Worm (Caenorhabditis elegans) whole organism, L1 larva: ENCODE measurements around the gene C45G9.5.

ENCODE experiments used
- C16A3.4 ChIP-seq: fragments of 150-350 bp; optimal IDR thresholded peaks from 2 replicates; lab custom pipeline; 2014; ENCODE audit warnings: missing biosample characterization, missing genetic modification characterization
- C34B4.2 ChIP-seq: sonication (generic microtip); optimal IDR thresholded peaks from 2 replicates; lab custom pipeline; 2017; ENCODE audit warnings: mild to moderate bottlenecking, missing genetic modification characterization, missing compliant biosample characterization
- F16B12.6 ChIP-seq: fragments of 150-350 bp; optimal IDR thresholded peaks from 2 replicates; lab custom pipeline; 2014; ENCODE audit warnings: missing biosample characterization, missing genetic modification characterization
- aha-1 ChIP-seq: fragments of 150-350 bp; optimal IDR thresholded peaks from 2 replicates; lab custom pipeline; 2014; ENCODE audit warnings: missing biosample characterization, missing genetic modification characterization
- alr-1 ChIP-seq: fragments of 200-800 bp; sonication (Bioruptor generic); optimal IDR thresholded peaks from 2 replicates; lab custom pipeline; 2018; ENCODE audit warnings: borderline replicate concordance, mild to moderate bottlenecking, missing genetic modification characterization, missing compliant biosample characterization
- aly-2 ChIP-seq: fragments of 150-350 bp; optimal IDR thresholded peaks from 2 replicates; lab custom pipeline; 2014; ENCODE audit warnings: missing biosample characterization, missing genetic modification characterization
- ama-1 ChIP-seq: fragments of 150-350 bp; optimal IDR thresholded peaks from 2 replicates; lab custom pipeline; 2014
- ceh-63 ChIP-seq: fragments of 200-800 bp; sonication (Bioruptor generic); optimal IDR thresholded peaks from 2 replicates; lab custom pipeline; 2018; ENCODE audit warnings: mild to moderate bottlenecking, missing genetic modification characterization, missing compliant biosample characterization
- ceh-8 ChIP-seq: fragments of 200-800 bp; sonication (Bioruptor generic); optimal IDR thresholded peaks from 2 replicates; lab custom pipeline; 2018; ENCODE audit warnings: mild to moderate bottlenecking, missing genetic modification characterization, moderate library complexity, missing compliant biosample characterization
- ceh-82 ChIP-seq, 3 experiments: fragments of 150-350 bp in 1 of 3; sonication (generic microtip) in 2 of 3; optimal IDR thresholded peaks; 2 replicates each; lab custom pipeline; 2014 to 2017; ENCODE audit warnings: missing biosample characterization in 3 of 3, missing genetic modification characterization in 3 of 3
- ceh-88 ChIP-seq: fragments of 200-800 bp; sonication (Bioruptor generic); IDR thresholded peaks from 2 replicates; pipeline ENCODE4 v1.3.6; 2022; ENCODE audit warnings: missing genetic modification characterization, missing compliant biosample characterization
- dpl-1 ChIP-seq, 3 experiments: fragments of 150-350 bp in 2 of 3; sonication (generic microtip) in 1 of 3; optimal IDR thresholded peaks; 2 replicates each; lab custom pipeline; 2014 to 2017; ENCODE audit warnings: missing biosample characterization in 3 of 3, missing genetic modification characterization in 3 of 3, missing genetic modification reagents in 3 of 3
- dsc-1 ChIP-seq: sonication (generic microtip); optimal IDR thresholded peaks from 2 replicates; lab custom pipeline; 2016; ENCODE audit warnings: mild to moderate bottlenecking, missing genetic modification characterization, missing compliant biosample characterization
- efl-1 ChIP-seq, 4 experiments: fragments of 150-350 bp; optimal IDR thresholded peaks in 3 of 4; peaks in 1 of 4; 1 replicate in 1 of 4; 2 replicates in 3 of 4; lab custom pipeline; 2014; ENCODE audit warnings: missing biosample characterization in 2 of 4, missing genetic modification characterization in 2 of 4, missing genetic modification reagents in 2 of 4
- elt-2 ChIP-seq: sonication (generic microtip); optimal IDR thresholded peaks from 2 replicates; lab custom pipeline; 2016; ENCODE audit warnings: missing genetic modification characterization, mild to moderate bottlenecking, inconsistent platforms, missing compliant biosample characterization, missing genetic modification reagents
- ets-5 ChIP-seq: fragments of 200-800 bp; sonication (Bioruptor generic); IDR thresholded peaks from 2 replicates; pipeline ENCODE4 v1.3.6; 2022; ENCODE audit warnings: missing genetic modification characterization, missing compliant biosample characterization
- fkh-10 ChIP-seq: sonication (generic microtip); optimal IDR thresholded peaks from 2 replicates; lab custom pipeline; 2017; ENCODE audit warnings: missing biosample characterization, missing genetic modification reagents, missing genetic modification characterization
- fkh-4 ChIP-seq: sonication (generic microtip); optimal IDR thresholded peaks from 2 replicates; lab custom pipeline; 2016; ENCODE audit warnings: missing compliant biosample characterization, missing genetic modification characterization, borderline replicate concordance
- isw-1 ChIP-seq: fragments of 200-800 bp; sonication (Bioruptor generic); IDR thresholded peaks from 2 replicates; pipeline ENCODE4 v1.3.6; 2022; ENCODE audit warnings: missing genetic modification characterization, missing compliant biosample characterization
- jun-1 ChIP-seq: fragments of 150-350 bp; optimal IDR thresholded peaks from 2 replicates; lab custom pipeline; 2014; ENCODE audit warnings: missing biosample characterization, missing genetic modification reagents, missing genetic modification characterization
- lin-13 ChIP-seq: fragments of 150-350 bp; optimal IDR thresholded peaks from 2 replicates; lab custom pipeline; 2014; ENCODE audit warnings: missing biosample characterization, missing genetic modification reagents, missing genetic modification characterization
- lin-14 ChIP-seq: fragments of 200-800 bp; sonication (Bioruptor generic); optimal IDR thresholded peaks from 2 replicates; lab custom pipeline; 2018; ENCODE audit warnings: mild to moderate bottlenecking, missing genetic modification characterization, moderate library complexity, missing compliant biosample characterization
- lin-35 ChIP-seq, 2 experiments: fragments of 150-350 bp; optimal IDR thresholded peaks; 2 replicates each; lab custom pipeline; 2014; ENCODE audit warnings: missing biosample characterization in 2 of 2, missing genetic modification characterization in 2 of 2, missing genetic modification reagents in 2 of 2
- lin-39 ChIP-seq: fragments of 150-350 bp; optimal IDR thresholded peaks from 2 replicates; lab custom pipeline; 2014; ENCODE audit warnings: missing biosample characterization, missing genetic modification reagents, missing genetic modification characterization
- lsy-2 ChIP-seq, 2 experiments: fragments of 150-350 bp; optimal IDR thresholded peaks; 2 replicates each; lab custom pipeline; 2014; ENCODE audit warnings: missing biosample characterization in 2 of 2, missing genetic modification characterization in 2 of 2
- mab-9 ChIP-seq: fragments of 200-800 bp; sonication (Bioruptor generic); IDR thresholded peaks from 2 replicates; pipeline ENCODE4 v1.3.6; 2022; ENCODE audit warnings: missing genetic modification reagents, missing genetic modification characterization, missing compliant biosample characterization
- nhr-11 ChIP-seq: fragments of 150-350 bp; optimal IDR thresholded peaks from 2 replicates; lab custom pipeline; 2014; ENCODE audit warnings: missing biosample characterization, missing genetic modification characterization
- nhr-12 ChIP-seq: sonication (generic microtip); optimal IDR thresholded peaks from 2 replicates; lab custom pipeline; 2017; ENCODE audit warnings: missing biosample characterization, missing genetic modification characterization
- nhr-237 ChIP-seq: fragments of 150-350 bp; optimal IDR thresholded peaks from 2 replicates; lab custom pipeline; 2014; ENCODE audit warnings: missing biosample characterization, missing genetic modification characterization
- nhr-28 ChIP-seq: fragments of 150-350 bp; optimal IDR thresholded peaks from 2 replicates; lab custom pipeline; 2014; ENCODE audit warnings: missing biosample characterization, missing genetic modification characterization
- nhr-71 ChIP-seq: sonication (generic microtip); optimal IDR thresholded peaks from 2 replicates; lab custom pipeline; 2016; ENCODE audit warnings: mild to moderate bottlenecking, missing genetic modification characterization, moderate library complexity, missing compliant biosample characterization
- nhr-76 ChIP-seq: sonication (generic microtip); optimal IDR thresholded peaks from 2 replicates; lab custom pipeline; 2017; ENCODE audit warnings: missing biosample characterization, missing genetic modification characterization
- nhr-84 ChIP-seq: sonication (generic microtip); optimal IDR thresholded peaks from 2 replicates; lab custom pipeline; 2017; ENCODE audit warnings: missing biosample characterization, missing genetic modification characterization
- nhr-85 ChIP-seq: sonication (generic microtip); peaks from one replicate; lab custom pipeline; 2016; ENCODE audit warnings: missing genetic modification characterization, inconsistent platforms, missing compliant biosample characterization
- nhr-90 ChIP-seq: sonication (generic microtip); optimal IDR thresholded peaks from 2 replicates; lab custom pipeline; 2016; ENCODE audit warnings: mild to moderate bottlenecking, missing genetic modification characterization, missing compliant biosample characterization; ENCODE audit not compliant: poor library complexity
- pax-3 ChIP-seq: fragments of 200-800 bp; sonication (Bioruptor generic); optimal IDR thresholded peaks from 2 replicates; lab custom pipeline; 2018; ENCODE audit warnings: mild to moderate bottlenecking, missing genetic modification characterization, moderate library complexity, missing compliant biosample characterization
- pqm-1 ChIP-seq: sonication (generic microtip); optimal IDR thresholded peaks from 3 replicates; lab custom pipeline; 2017; ENCODE audit warnings: missing biosample characterization, missing genetic modification characterization
- rnt-1 ChIP-seq: sonication (generic microtip); optimal IDR thresholded peaks from 2 replicates; lab custom pipeline; 2016; ENCODE audit warnings: mild to moderate bottlenecking, missing genetic modification characterization, moderate library complexity, missing compliant biosample characterization
- snu-23 ChIP-seq: sonication (generic microtip); optimal IDR thresholded peaks from 2 replicates; lab custom pipeline; 2016; ENCODE audit warnings: missing genetic modification characterization, missing compliant biosample characterization
- sox-4 ChIP-seq: sonication (generic microtip); optimal IDR thresholded peaks from 2 replicates; lab custom pipeline; 2016; ENCODE audit warnings: missing genetic modification characterization, missing compliant biosample characterization
- sptf-1 ChIP-seq: fragments of 150-350 bp; optimal IDR thresholded peaks from 2 replicates; lab custom pipeline; 2014; ENCODE audit warnings: missing biosample characterization, missing genetic modification characterization
- sup-37 ChIP-seq: fragments of 200-800 bp; sonication (Bioruptor generic); optimal IDR thresholded peaks from 2 replicates; lab custom pipeline; 2018; ENCODE audit warnings: mild to moderate bottlenecking, missing genetic modification characterization, missing compliant biosample characterization
- unc-130 ChIP-seq: fragments of 150-350 bp; optimal IDR thresholded peaks from 2 replicates; lab custom pipeline; 2017; ENCODE audit warnings: missing biosample characterization, missing genetic modification characterization, inconsistent platforms
- zip-4 ChIP-seq: fragments of 200-800 bp; sonication (Bioruptor generic); optimal IDR thresholded peaks from 2 replicates; lab custom pipeline; 2018; ENCODE audit warnings: mild to moderate bottlenecking, missing genetic modification characterization, moderate library complexity, missing compliant biosample characterization
- ztf-11 ChIP-seq, 2 experiments: sonication (generic microtip); optimal IDR thresholded peaks; 2 replicates each; lab custom pipeline; 2016 to 2017; ENCODE audit warnings: missing genetic modification characterization in 2 of 2, missing biosample characterization in 1 of 2, missing compliant biosample characterization in 1 of 2
- ztf-4 ChIP-seq: fragments of 150-350 bp; optimal IDR thresholded peaks from 2 replicates; lab custom pipeline; 2014; ENCODE audit warnings: missing biosample characterization, missing genetic modification characterization

C45G9.5 gene

DNA sequence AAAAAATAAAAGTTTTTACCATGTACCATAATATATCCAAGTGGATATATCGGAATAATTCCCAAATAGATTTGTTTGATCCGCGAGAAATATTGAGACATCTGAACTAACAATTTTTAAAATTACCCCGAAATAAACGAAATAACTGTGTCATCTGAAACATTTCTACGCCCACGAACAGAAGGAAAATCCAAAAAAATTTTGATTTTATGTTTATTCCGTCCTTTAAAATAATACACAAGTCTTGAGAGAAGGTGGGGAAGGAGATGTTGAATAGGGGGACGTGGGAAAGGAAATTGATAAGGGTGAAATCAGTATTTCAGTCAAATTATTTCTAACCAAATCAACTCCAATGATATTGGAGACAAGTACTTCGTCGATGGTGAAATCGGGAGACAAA is 39.2 kb upstream of the C45G9.5 start, which contains the start of gene R144.11:
TSS of gene R144.11 (minus strand) at position 101 of the 400 bp plus-strand sequence.
- no peak for TF ChIP-seq ceh-8 (GFP tag; lab: Kevin White, UChicago)
- TF ChIP-seq nhr-76 (tag; lab: Kevin White, UChicago): no peak
- TF ChIP-seq jun-1 (tag; lab: Kevin White, UChicago): no peak
- no peak for TF ChIP-seq ceh-82 (tag; optimal IDR thresholded peaks at IDR 0.05; lab: Kevin White, UChicago)
- no peak for TF ChIP-seq zip-4 (GFP tag; lab: Kevin White, UChicago)
- TF ChIP-seq nhr-11 (tag; lab: Kevin White, UChicago): no peak
- TF ChIP-seq dsc-1 (tag; lab: Kevin White, UChicago): no peak
- TF ChIP-seq nhr-85 (tag; lab: Kevin White, UChicago): peak; percentile 31
- no peak for TF ChIP-seq efl-1 (optimal IDR thresholded peaks at IDR 0.05; lab: Kevin White, UChicago)
- peak in 1 of 2 experiments; percentile 30 for TF ChIP-seq efl-1 (GFP tag; optimal IDR thresholded peaks at IDR 0.05 in 1 of 2; lab: Kevin White, UChicago)
- peak; percentile 79 for TF ChIP-seq aly-2
- TF ChIP-seq unc-130 (tag; lab: Kevin White, UChicago): no peak
- no peak for TF ChIP-seq ceh-88 (GFP tag; lab: Robert Waterston, UW)
- TF ChIP-seq sptf-1 (tag; lab: Kevin White, UChicago): no peak
- no peak for TF ChIP-seq ztf-11 (tag; optimal IDR thresholded peaks at IDR 0.05; lab: Kevin White, UChicago)

DNA sequence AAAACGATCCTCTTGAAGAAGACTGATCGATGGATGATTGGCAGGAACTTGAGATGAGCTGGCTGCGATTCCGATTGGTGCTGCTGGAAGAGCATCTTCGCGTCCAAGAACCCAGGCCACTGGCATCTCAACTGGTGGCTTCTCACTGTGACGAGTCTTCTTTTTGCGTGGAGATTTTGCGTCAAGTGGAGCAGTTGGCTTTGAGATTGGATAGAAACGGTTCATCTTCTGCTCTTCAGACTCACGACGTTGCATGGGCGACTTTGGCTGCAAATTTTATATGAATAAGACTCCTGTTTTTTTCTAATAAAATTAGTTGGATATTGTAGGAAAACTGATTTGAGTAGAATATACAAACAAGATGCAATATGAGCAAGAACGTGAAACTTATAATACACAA is 37.2 kb upstream of the C45G9.5 start:
- TF ChIP-seq lin-39 (tag; lab: Kevin White, UChicago) (no peak), ztf-4 (tag; lab: Kevin White, UChicago) (no peak), elt-2 (tag; lab: Kevin White, UChicago) (no peak), fkh-10 (GFP tag; lab: Kevin White, UChicago) (no peak), sptf-1 (tag; lab: Kevin White, UChicago) (no peak), ceh-63 (no peak), lsy-2 (tag; optimal IDR thresholded peaks at IDR 0.05; lab: Kevin White, UChicago) (no peak), lin-14 (GFP tag; lab: Kevin White, UChicago) (no peak), nhr-84 (tag; lab: Kevin White, UChicago) (no peak), rnt-1 (tag; lab: Kevin White, UChicago) (no peak), F16B12.6 (no peak)

DNA sequence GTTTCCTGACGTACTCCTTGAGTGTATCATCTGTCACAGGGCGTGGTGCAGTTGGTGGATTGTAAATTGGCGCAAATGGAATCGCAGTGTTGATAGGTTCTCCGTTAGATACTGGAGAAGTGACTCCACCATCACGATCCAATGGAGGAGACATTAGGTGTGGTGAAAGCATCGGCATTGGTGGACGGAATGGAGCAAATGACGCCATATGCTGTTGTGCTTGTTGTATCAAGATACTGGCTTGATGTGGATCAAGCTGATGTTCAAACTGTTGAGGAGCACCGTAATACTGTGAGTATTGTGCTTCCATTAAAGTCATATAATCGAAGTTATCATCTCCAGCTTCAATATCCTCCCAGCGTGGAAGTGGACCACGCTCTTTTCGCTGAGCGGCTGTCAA is 35.5 kb upstream of the C45G9.5 start:
- no peak for TF ChIP-seq ceh-8 (GFP tag; lab: Kevin White, UChicago)
- TF ChIP-seq efl-1 (optimal IDR thresholded peaks at IDR 0.05; lab: Kevin White, UChicago): no peak
- peak in 1 of 2 experiments; percentile 70 for TF ChIP-seq efl-1 (GFP tag; optimal IDR thresholded peaks at IDR 0.05 in 1 of 2; lab: Kevin White, UChicago)
- peak; percentile 81 for TF ChIP-seq alr-1

DNA sequence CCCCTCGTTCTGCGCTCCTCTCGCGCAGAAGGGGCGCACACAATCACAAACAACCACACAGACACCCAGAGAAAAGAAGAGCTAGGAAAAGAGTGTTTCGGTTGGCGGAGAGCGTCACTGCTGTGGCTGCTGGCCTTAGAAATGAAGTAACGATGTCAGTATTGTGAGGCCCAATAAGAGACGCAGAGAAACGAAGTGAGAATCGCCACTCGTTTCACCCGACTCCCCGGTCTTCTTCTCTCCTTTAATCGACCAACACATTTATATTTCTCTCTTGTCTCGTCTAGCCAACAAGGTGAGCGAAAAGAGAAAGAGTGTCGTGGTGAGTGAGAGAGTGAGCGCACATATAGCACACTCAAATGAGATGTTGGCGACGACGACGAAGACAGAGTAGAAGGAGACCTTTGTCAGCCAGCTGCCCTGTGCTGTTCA is 34.0 kb upstream of the C45G9.5 start:
- TF ChIP-seq pax-3 (tag; lab: Kevin White, UChicago): no peak
- TF ChIP-seq nhr-90: peak; percentile 75
- peak; percentile 85 for TF ChIP-seq jun-1 (tag; lab: Kevin White, UChicago)
- no peak for TF ChIP-seq ets-5 (GFP tag; lab: Robert Waterston, UW)
- TF ChIP-seq nhr-28 (tag; lab: Kevin White, UChicago): no peak
- peak; percentile 44 for TF ChIP-seq elt-2 (tag; lab: Kevin White, UChicago)
- TF ChIP-seq isw-1 (GFP tag; lab: Robert Waterston, UW): peak; percentile 75
- TF ChIP-seq nhr-12: no peak
- TF ChIP-seq lin-13: peak; percentile 82
- no peak for TF ChIP-seq sptf-1 (tag; lab: Kevin White, UChicago)
- peak; percentile 74 for TF ChIP-seq nhr-237 (tag; lab: Kevin White, UChicago)
- TF ChIP-seq dpl-1 (GFP tag; optimal IDR thresholded peaks at IDR 0.05; lab: Kevin White, UChicago): peak; percentile 65 to 69 (median 65)
- TF ChIP-seq mab-9 (GFP tag; lab: Robert Waterston, UW): no peak; the same call in 1 of the 2 replicates
- TF ChIP-seq C34B4.2 (tag; lab: Kevin White, UChicago): no peak
- no peak for TF ChIP-seq pqm-1 (tag; lab: Kevin White, UChicago)
- peak; percentile 15 for TF ChIP-seq ama-1 (lab: Kevin White, UChicago)
- peak; percentile 96 for TF ChIP-seq snu-23 (GFP tag; lab: Kevin White, UChicago)
- peak; percentile 32 for TF ChIP-seq sup-37 (GFP tag; lab: Kevin White, UChicago)
- TF ChIP-seq aha-1 (tag; lab: Kevin White, UChicago): no peak
- TF ChIP-seq fkh-4: peak; percentile 20
- TF ChIP-seq lin-35 (GFP tag; optimal IDR thresholded peaks at IDR 0.05; lab: Kevin White, UChicago): peak; percentile 71 to 83
- TF ChIP-seq C16A3.4 (tag; lab: Kevin White, UChicago): peak; percentile 80
- peak; percentile 54 for TF ChIP-seq sox-4 (tag; lab: Kevin White, UChicago)
- peak; percentile 84 for TF ChIP-seq nhr-85 (tag; lab: Kevin White, UChicago)
- TF ChIP-seq ztf-11 (tag; optimal IDR thresholded peaks at IDR 0.05; lab: Kevin White, UChicago): peak in 1 of 2 experiments; percentile 81
- TF ChIP-seq nhr-71 (tag; lab: Kevin White, UChicago): peak; percentile 94
- no peak for TF ChIP-seq nhr-76 (tag; lab: Kevin White, UChicago)
